Fruit fly (Drosophila melanogaster) whole organism, pupa: ENCODE results near the gene CG3008.

Source experiments
- CG10348 ChIP-seq: fragments of 200-800 bp; sonication (Bioruptor generic); IDR thresholded peaks from 2 replicates; pipeline ENCODE4 v1.3.6; 2022; ENCODE audit warnings: missing biosample characterization, missing genetic modification characterization
- CG12605 ChIP-seq: fragments of 200-800 bp; sonication (Bioruptor generic); IDR thresholded peaks from 2 replicates; pipeline ENCODE4 v1.3.6; 2022; ENCODE audit warnings: missing biosample characterization, missing genetic modification characterization
- CG13204 ChIP-seq: fragments of 200-800 bp; sonication (Bioruptor generic); optimal IDR thresholded peaks from 2 replicates; lab custom pipeline; 2018; ENCODE audit warnings: missing biosample characterization, mild to moderate bottlenecking, missing genetic modification characterization, moderate library complexity
- CG14655 ChIP-seq: fragments of 200-800 bp; sonication (Bioruptor generic); optimal IDR thresholded peaks from 3 replicates; lab custom pipeline; 2017; ENCODE audit warnings: mild to moderate bottlenecking, missing biosample characterization, missing genetic modification reagents, missing genetic modification characterization
- CG15710 ChIP-seq: fragments of 200-800 bp; sonication (Bioruptor generic); optimal IDR thresholded peaks from 2 replicates; lab custom pipeline; 2018; ENCODE audit warnings: missing biosample characterization, mild to moderate bottlenecking, missing genetic modification characterization, moderate library complexity
- CG17806 ChIP-seq: fragments of 200-800 bp; sonication (Bioruptor generic); optimal IDR thresholded peaks from 2 replicates; lab custom pipeline; 2018; ENCODE audit warnings: missing biosample characterization, mild to moderate bottlenecking, missing genetic modification characterization, moderate library complexity
- CG32121 ChIP-seq: fragments of 200-800 bp; sonication (Bioruptor generic); IDR thresholded peaks from 2 replicates; pipeline ENCODE4 v1.3.6; 2022; ENCODE audit warnings: missing biosample characterization, missing genetic modification characterization
- CG34367 ChIP-seq: fragments of 200-800 bp; sonication (Bioruptor generic); optimal IDR thresholded peaks from 2 replicates; lab custom pipeline; 2018; ENCODE audit warnings: missing biosample characterization, mild to moderate bottlenecking, missing genetic modification characterization
- CG4496 ChIP-seq: fragments of 200-800 bp; sonication (Bioruptor generic); IDR thresholded peaks from 3 replicates; pipeline ENCODE4 v1.3.6; 2022; ENCODE audit warnings: missing biosample characterization, missing genetic modification characterization
- CG8159 ChIP-seq: fragments of 200-800 bp; sonication (Bioruptor generic); optimal IDR thresholded peaks from 3 replicates; lab custom pipeline; 2018; ENCODE audit warnings: missing biosample characterization, mild to moderate bottlenecking, missing genetic modification characterization, moderate library complexity
- CG8301 ChIP-seq: fragments of 200-800 bp; sonication (Bioruptor generic); optimal IDR thresholded peaks from 2 replicates; lab custom pipeline; 2018; ENCODE audit warnings: missing biosample characterization, mild to moderate bottlenecking, missing genetic modification characterization
- CG9948 ChIP-seq: fragments of 200-800 bp; sonication (Bioruptor generic); optimal IDR thresholded peaks from 2 replicates; lab custom pipeline; 2018; ENCODE audit warnings: missing biosample characterization, mild to moderate bottlenecking, missing genetic modification characterization, moderate library complexity
- D1 ChIP-seq: fragments of 200-800 bp; sonication (Bioruptor generic); optimal IDR thresholded peaks from 2 replicates; lab custom pipeline; 2018; ENCODE audit warnings: missing biosample characterization, mild to moderate bottlenecking, missing genetic modification characterization, moderate library complexity
- EcR ChIP-seq: fragments of 200-800 bp; sonication (Bioruptor generic); optimal IDR thresholded peaks from 3 replicates; lab custom pipeline; 2019; ENCODE audit warnings: missing biosample characterization, missing genetic modification characterization, mild to moderate bottlenecking, moderate library complexity, missing genetic modification reagents
- Ets98B ChIP-seq: fragments of 200-800 bp; sonication (Bioruptor generic); IDR thresholded peaks from 2 replicates; pipeline ENCODE4 v1.3.6; 2022; ENCODE audit warnings: missing biosample characterization, missing genetic modification characterization
- Pif1A ChIP-seq: fragments of 200-800 bp; sonication (Bioruptor generic); optimal IDR thresholded peaks from 3 replicates; lab custom pipeline; 2016; ENCODE audit warnings: missing biosample characterization, missing genetic modification characterization
- Pif1B ChIP-seq: fragments of 200-800 bp; sonication (Bioruptor generic); optimal IDR thresholded peaks from 3 replicates; lab custom pipeline; 2016; ENCODE audit warnings: missing biosample characterization, missing genetic modification characterization
- Snoo ChIP-seq: fragments of 200-800 bp; sonication (Bioruptor generic); optimal IDR thresholded peaks from 3 replicates; lab custom pipeline; 2017; ENCODE audit warnings: missing biosample characterization, mild to moderate bottlenecking, missing genetic modification characterization, inconsistent platforms
- fd96Ca ChIP-seq: fragments of 200-800 bp; sonication (Bioruptor generic); IDR thresholded peaks from 3 replicates; pipeline ENCODE4 v1.3.6; 2022; ENCODE audit warnings: missing biosample characterization, missing genetic modification characterization
- gl ChIP-seq: fragments of 200-800 bp; sonication (Bioruptor generic); optimal IDR thresholded peaks from 2 replicates; lab custom pipeline; 2018; ENCODE audit warnings: missing biosample characterization, mild to moderate bottlenecking, missing genetic modification characterization
- rn ChIP-seq: fragments of 200-800 bp; sonication (Bioruptor generic); IDR thresholded peaks from 2 replicates; pipeline ENCODE4 v1.3.6; 2022; ENCODE audit warnings: missing biosample characterization, missing genetic modification characterization

The CG3008 gene

dm6 chr2L:4887382-4888219 lies 4.5 kb downstream of the CG3008 start:
- TF ChIP-seq gl (tag; lab: Kevin White, UChicago) (peak; percentile 93), CG10348 (GFP tag; lab: Robert Waterston, UW) (peak; percentile 56; the same call in 1 of the 2 replicates), Pif1A (GFP tag; lab: Kevin White, UChicago) (peak; percentile 86), rn (GFP tag; lab: Robert Waterston, UW) (peak; percentile 92), CG32121 (GFP tag; lab: Robert Waterston, UW) (peak; percentile 88), D1 (peak; percentile 91), Pif1B (peak; percentile 88), fd96Ca (peak; percentile 92), CG9948 (tag; lab: Kevin White, UChicago) (peak; percentile 98), CG13204 (peak; percentile 89), CG34367 (tag; lab: Kevin White, UChicago) (peak; percentile 97), CG17806 (peak; percentile 97), CG15710 (tag; lab: Kevin White, UChicago) (peak; percentile 96), CG14655 (peak; percentile 90), CG8159 (tag; lab: Kevin White, UChicago) (peak; percentile 95), CG4496 (GFP tag; lab: Robert Waterston, UW) (peak; percentile 97), EcR (GFP tag; lab: Kevin White, UChicago) (peak; percentile 88), Ets98B (peak; percentile 92), CG12605 (GFP tag; lab: Robert Waterston, UW) (peak; percentile 94), Snoo (tag; lab: Kevin White, UChicago) (peak; percentile 81), CG8301 (tag; lab: Kevin White, UChicago) (peak; percentile 92)

dm6 chr2L:4888541-4888940 lies 5.4 kb downstream of the CG3008 start:
- TF ChIP-seq CG14655 (peak; percentile 2), CG17806 (peak; percentile 46), CG9948 (tag; lab: Kevin White, UChicago) (peak; percentile 53), EcR (GFP tag; lab: Kevin White, UChicago) (peak; percentile 41), CG15710 (tag; lab: Kevin White, UChicago) (peak; percentile 29), CG32121 (GFP tag; lab: Robert Waterston, UW) (no peak), CG13204 (no peak), CG34367 (tag; lab: Kevin White, UChicago) (peak; percentile 19), CG8159 (tag; lab: Kevin White, UChicago) (peak; percentile 44)

- no peak for TF ChIP-seq CG15710 (tag; lab: Kevin White, UChicago)
These were observed 6.5 kb downstream of the CG3008 start, which contains the start of gene CG15625 for dm6 chr2L:4889451-4890045. TSS of gene CG15625 (plus strand) at chr2L:4889995.

dm6 chr2L:4891914-4892469 lies 8.9 kb downstream of the CG3008 start, which contains the start of gene CG3036:
TSS of gene CG3036 (plus strand) at chr2L:4892112.
- TF ChIP-seq Snoo (tag; lab: Kevin White, UChicago): peak; percentile 41
- TF ChIP-seq Ets98B: peak; percentile 47; the same call in 1 of the 2 replicates
- TF ChIP-seq CG15710 (tag; lab: Kevin White, UChicago): no peak
- no peak for TF ChIP-seq Pif1B
- peak; percentile 89 for TF ChIP-seq CG13204
- 0 out of 3 replicates have a peak, but pooled peaks have one; percentile 47 for TF ChIP-seq CG4496 (GFP tag; lab: Robert Waterston, UW)
- no peak for TF ChIP-seq CG8301 (tag; lab: Kevin White, UChicago)
- peak; percentile 27; the same call in 1 of the 2 replicates for TF ChIP-seq CG32121 (GFP tag; lab: Robert Waterston, UW)
- peak; percentile 41 for TF ChIP-seq EcR (GFP tag; lab: Kevin White, UChicago)
- TF ChIP-seq CG9948 (tag; lab: Kevin White, UChicago): no peak
- TF ChIP-seq CG34367 (tag; lab: Kevin White, UChicago): no peak

- TF ChIP-seq Snoo (tag; lab: Kevin White, UChicago): no peak
- TF ChIP-seq CG32121 (GFP tag; lab: Robert Waterston, UW): no peak
- no peak for TF ChIP-seq CG15710 (tag; lab: Kevin White, UChicago)
- TF ChIP-seq CG14655: no peak
- no peak for TF ChIP-seq D1
- no peak for TF ChIP-seq CG8301 (tag; lab: Kevin White, UChicago)
- no peak for TF ChIP-seq Pif1B
- TF ChIP-seq CG9948 (tag; lab: Kevin White, UChicago): no peak
- TF ChIP-seq Pif1A (GFP tag; lab: Kevin White, UChicago): no peak
- no peak for TF ChIP-seq CG34367 (tag; lab: Kevin White, UChicago)
- TF ChIP-seq EcR (GFP tag; lab: Kevin White, UChicago): no peak
- TF ChIP-seq CG13204: no peak
- TF ChIP-seq, all 21 proteins: peak for 0
These were observed 10.5 kb downstream of the CG3008 start for dm6 chr2L:4893612-4894011.

dm6 chr2L:4895902-4896301 lies 12.8 kb downstream of the CG3008 start:
- TF ChIP-seq CG8301 (tag; lab: Kevin White, UChicago): no peak
- no peak for TF ChIP-seq EcR (GFP tag; lab: Kevin White, UChicago)
- TF ChIP-seq fd96Ca: no peak
- TF ChIP-seq CG14655: no peak
- no peak for TF ChIP-seq CG13204
- TF ChIP-seq Pif1A (GFP tag; lab: Kevin White, UChicago): no peak
- no peak for TF ChIP-seq gl (tag; lab: Kevin White, UChicago)
- TF ChIP-seq Ets98B: no peak
- no peak for TF ChIP-seq CG15710 (tag; lab: Kevin White, UChicago)
- no peak for TF ChIP-seq CG10348 (GFP tag; lab: Robert Waterston, UW)
- TF ChIP-seq CG9948 (tag; lab: Kevin White, UChicago): no peak
- no peak for TF ChIP-seq D1
- TF ChIP-seq CG17806: no peak
